Worm (Caenorhabditis elegans) whole organism, L3 larva: ENCODE data around the gene otpl-2.

Experiments
- aly-2 ChIP-seq: fragments of 150-350 bp; optimal IDR thresholded peaks from 2 replicates; lab custom pipeline; 2014; ENCODE audit warnings: missing biosample characterization, missing genetic modification characterization
- ama-1 ChIP-seq: fragments of 150-350 bp; optimal IDR thresholded peaks from 2 replicates; lab custom pipeline; 2018
- ceh-16 ChIP-seq: sonication (generic microtip); optimal IDR thresholded peaks from 2 replicates; lab custom pipeline; 2017; ENCODE audit warnings: missing biosample characterization, missing genetic modification characterization
- ceh-28 ChIP-seq: fragments of 150-350 bp; optimal IDR thresholded peaks from 2 replicates; lab custom pipeline; 2014; ENCODE audit warnings: missing biosample characterization, missing genetic modification reagents, missing genetic modification characterization
- ceh-82 ChIP-seq: fragments of 150-350 bp; optimal IDR thresholded peaks from 2 replicates; lab custom pipeline; 2014; ENCODE audit warnings: missing biosample characterization, missing genetic modification characterization
- ceh-9 ChIP-seq: sonication (generic microtip); optimal IDR thresholded peaks from 2 replicates; lab custom pipeline; 2018; ENCODE audit warnings: missing biosample characterization, missing genetic modification characterization
- egl-27 ChIP-seq: sonication (generic microtip); optimal IDR thresholded peaks from 4 replicates; lab custom pipeline; 2017; ENCODE audit warnings: missing biosample characterization, missing genetic modification reagents, missing genetic modification characterization
- egl-5 ChIP-seq: fragments of 150-350 bp; optimal IDR thresholded peaks from 2 replicates; lab custom pipeline; 2017; ENCODE audit warnings: missing biosample characterization, missing genetic modification reagents, missing genetic modification characterization, inconsistent platforms
- elt-3 ChIP-seq, 3 experiments: fragments of 150-350 bp in 1 of 3; sonication (generic microtip) in 2 of 3; optimal IDR thresholded peaks; 2 replicates in 2 of 3; 4 replicates in 1 of 3; lab custom pipeline; 2014 to 2017; ENCODE audit warnings: missing biosample characterization in 3 of 3, missing genetic modification characterization in 3 of 3
- fkh-10 ChIP-seq: sonication (generic microtip); optimal IDR thresholded peaks from 2 replicates; lab custom pipeline; 2017; ENCODE audit warnings: missing biosample characterization, missing genetic modification reagents, missing genetic modification characterization
- fkh-2 ChIP-seq: fragments of 150-350 bp; optimal IDR thresholded peaks from 2 replicates; lab custom pipeline; 2014; ENCODE audit warnings: missing biosample characterization, missing genetic modification reagents, missing genetic modification characterization
- fos-1 ChIP-seq: fragments of 150-350 bp; optimal IDR thresholded peaks from 2 replicates; lab custom pipeline; 2014; ENCODE audit warnings: missing biosample characterization, missing genetic modification characterization
- hmg-11 ChIP-seq: sonication (generic microtip); optimal IDR thresholded peaks from 2 replicates; lab custom pipeline; 2016; ENCODE audit warnings: missing genetic modification characterization, missing compliant biosample characterization
- jun-1 ChIP-seq: fragments of 150-350 bp; optimal IDR thresholded peaks from 2 replicates; lab custom pipeline; 2014; ENCODE audit warnings: missing biosample characterization, missing genetic modification reagents, missing genetic modification characterization
- lin-15B ChIP-seq: fragments of 150-350 bp; optimal IDR thresholded peaks from 2 replicates; lab custom pipeline; 2014; ENCODE audit warnings: missing biosample characterization, missing genetic modification characterization
- lin-39 ChIP-seq: fragments of 150-350 bp; optimal IDR thresholded peaks from 2 replicates; lab custom pipeline; 2018; ENCODE audit warnings: missing biosample characterization, missing genetic modification reagents, missing genetic modification characterization
- mml-1 ChIP-seq: fragments of 150-350 bp; sonication (generic microtip); optimal IDR thresholded peaks from 3 replicates; lab custom pipeline; 2014; ENCODE audit warnings: missing biosample characterization, missing genetic modification characterization
- nfya-1 ChIP-seq: sonication (generic microtip); optimal IDR thresholded peaks from 2 replicates; lab custom pipeline; 2017; ENCODE audit warnings: missing genetic modification characterization, mild to moderate bottlenecking, missing compliant biosample characterization, antibody characterized with exemption, moderate library complexity; ENCODE audit not compliant: insufficient read depth
- nhr-12 ChIP-seq: fragments of 150-350 bp; optimal IDR thresholded peaks from 2 replicates; lab custom pipeline; 2014; ENCODE audit warnings: missing biosample characterization, missing genetic modification characterization
- nhr-23 ChIP-seq: fragments of 150-350 bp; optimal IDR thresholded peaks from 2 replicates; lab custom pipeline; 2014; ENCODE audit warnings: missing biosample characterization, missing genetic modification reagents, missing genetic modification characterization
- nhr-25 ChIP-seq: sonication (generic microtip); optimal IDR thresholded peaks from 2 replicates; lab custom pipeline; 2017; ENCODE audit warnings: missing biosample characterization, missing genetic modification characterization
- nhr-28 ChIP-seq: fragments of 150-350 bp; optimal IDR thresholded peaks from 2 replicates; lab custom pipeline; 2014; ENCODE audit warnings: missing biosample characterization, missing genetic modification characterization
- nhr-67 ChIP-seq: fragments of 150-350 bp; optimal IDR thresholded peaks from 2 replicates; lab custom pipeline; 2014; ENCODE audit warnings: missing biosample characterization, missing genetic modification characterization
- nhr-76 ChIP-seq: fragments of 150-350 bp; sonication (generic microtip); optimal IDR thresholded peaks from 5 replicates; lab custom pipeline; 2014; ENCODE audit warnings: missing biosample characterization, missing genetic modification characterization
- pha-4 ChIP-seq: fragments of 150-350 bp; optimal IDR thresholded peaks from 2 replicates; lab custom pipeline; 2014; ENCODE audit warnings: missing biosample characterization, missing genetic modification reagents, missing genetic modification characterization
- sea-2 ChIP-seq: fragments of 150-350 bp; sonication (generic microtip); optimal IDR thresholded peaks from 4 replicates; lab custom pipeline; 2014; ENCODE audit warnings: missing biosample characterization, missing genetic modification reagents, missing genetic modification characterization
- skn-1 ChIP-seq: fragments of 150-350 bp; optimal IDR thresholded peaks from 2 replicates; lab custom pipeline; 2014; ENCODE audit warnings: missing biosample characterization, missing genetic modification characterization
- snpc-4 ChIP-seq: fragments of 150-350 bp; optimal IDR thresholded peaks from 2 replicates; lab custom pipeline; 2014; ENCODE audit warnings: missing biosample characterization, missing genetic modification characterization
- tbx-2 ChIP-seq: sonication (generic microtip); optimal IDR thresholded peaks from 2 replicates; lab custom pipeline; 2016; ENCODE audit warnings: mild to moderate bottlenecking, missing genetic modification characterization, missing compliant biosample characterization
- unc-39 ChIP-seq: sonication (generic microtip); optimal IDR thresholded peaks from 4 replicates; lab custom pipeline; 2017; ENCODE audit warnings: missing biosample characterization, missing genetic modification characterization
- zag-1 ChIP-seq: fragments of 150-350 bp; optimal IDR thresholded peaks from 2 replicates; lab custom pipeline; 2014; ENCODE audit warnings: missing biosample characterization, missing genetic modification characterization
- ztf-11 ChIP-seq: fragments of 150-350 bp; optimal IDR thresholded peaks from 2 replicates; lab custom pipeline; 2014; ENCODE audit warnings: missing biosample characterization, missing genetic modification characterization
- ztf-4 ChIP-seq: fragments of 150-350 bp; optimal IDR thresholded peaks from 2 replicates; lab custom pipeline; 2014; ENCODE audit warnings: missing biosample characterization, missing genetic modification characterization

Gene otpl-2

DNA sequence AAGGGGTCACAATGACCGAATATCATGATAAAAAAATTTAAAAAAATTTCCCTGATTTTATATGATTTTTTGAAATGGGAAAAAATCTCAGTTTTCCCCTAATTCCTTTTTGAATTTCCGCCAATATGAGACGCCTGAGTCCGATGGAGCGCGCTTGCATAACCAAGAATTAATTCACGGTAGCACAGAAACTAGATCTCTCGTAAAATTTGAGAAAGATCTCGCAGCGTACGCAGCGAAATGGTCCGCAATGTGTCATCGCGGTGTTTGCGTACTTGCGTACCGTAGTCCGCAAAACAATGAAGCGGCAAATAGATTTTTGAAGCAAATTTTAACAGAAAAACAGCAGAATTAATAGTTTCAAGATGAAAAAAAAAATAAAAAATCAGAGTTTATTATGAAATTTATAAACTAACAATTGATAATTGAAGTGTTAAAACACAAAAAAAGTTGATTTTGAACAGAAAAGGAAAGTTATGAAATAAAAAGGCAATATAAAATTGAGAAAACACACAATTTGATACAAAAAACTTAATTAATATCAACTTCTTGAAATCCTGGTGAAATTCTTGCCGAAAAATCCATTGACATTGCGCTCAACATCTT is 9.9 kb upstream of the otpl-2 start:
- peak; percentile 4 for TF ChIP-seq lin-15B (tag; lab: Kevin White, UChicago)

DNA sequence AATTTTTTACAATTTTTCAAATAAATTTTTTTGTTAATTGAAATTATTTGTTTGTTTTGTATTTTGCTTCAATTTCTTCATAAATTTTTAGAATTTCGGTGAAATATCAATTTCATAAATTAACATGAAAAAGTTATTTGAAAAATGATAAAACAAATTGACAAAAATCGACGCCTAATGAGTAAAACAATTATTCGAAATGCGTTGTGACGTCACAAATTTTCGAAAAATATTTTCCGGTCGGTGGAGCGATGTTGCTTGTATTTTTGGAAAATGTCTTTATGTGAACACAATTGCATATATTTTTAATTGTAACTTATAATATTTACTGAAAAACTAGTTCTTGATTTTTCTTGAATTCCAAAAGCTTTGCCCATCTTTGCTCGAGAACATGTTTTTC is 7.0 kb downstream of the otpl-2 start:
- TF ChIP-seq fos-1, result no peak
- TF ChIP-seq nhr-28 (tag; lab: Kevin White, UChicago), result no peak
- no peak for TF ChIP-seq fkh-2 (tag; lab: Kevin White, UChicago)
- TF ChIP-seq nhr-12 (tag; lab: Kevin White, UChicago), result no peak
- TF ChIP-seq zag-1, result no peak
- no peak for TF ChIP-seq ztf-11 (tag; lab: Kevin White, UChicago)
- TF ChIP-seq nhr-76, result no peak
- no peak for TF ChIP-seq nhr-67 (tag; lab: Kevin White, UChicago)
- TF ChIP-seq jun-1 (tag; lab: Kevin White, UChicago), result no peak
- TF ChIP-seq snpc-4 (tag; lab: Kevin White, UChicago), result no peak

DNA sequence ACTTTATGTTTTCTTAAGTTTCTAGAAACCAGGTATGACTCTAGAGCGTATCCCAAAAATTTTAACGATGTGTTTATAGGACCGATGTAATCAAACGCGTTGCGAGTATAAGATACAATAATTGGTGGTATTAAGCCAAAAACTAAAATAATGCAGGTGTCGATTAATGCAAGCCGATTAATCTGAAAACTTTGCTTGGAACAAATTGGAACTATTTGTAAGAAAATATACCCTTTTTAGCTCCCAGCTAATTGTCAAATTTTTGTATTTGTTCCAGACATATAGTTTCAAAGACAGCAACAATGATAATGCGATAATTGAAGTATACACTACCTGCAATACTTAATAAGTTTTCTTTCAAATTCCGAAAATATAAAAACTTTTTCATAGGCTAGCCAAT is 7.7 kb downstream of the otpl-2 start, which contains the start of gene srh-211:
Gene srh-211, minus strand, starts transcription at position 101 of the 400 bp plus-strand sequence.
- no peak for TF ChIP-seq nhr-76
- no peak for TF ChIP-seq ztf-4 (tag; lab: Kevin White, UChicago)
- TF ChIP-seq egl-27 (tag; lab: Kevin White, UChicago), result no peak
- no peak for TF ChIP-seq fkh-10 (GFP tag; lab: Kevin White, UChicago)
- TF ChIP-seq aly-2 (tag; lab: Kevin White, UChicago), result no peak
- TF ChIP-seq ztf-11 (tag; lab: Kevin White, UChicago), result no peak
- TF ChIP-seq fos-1, result no peak
- no peak for TF ChIP-seq ceh-9 (tag; lab: Kevin White, UChicago)
- no peak for TF ChIP-seq ama-1
- TF ChIP-seq skn-1 (tag; lab: Kevin White, UChicago), result no peak
- no peak for TF ChIP-seq nhr-67 (tag; lab: Kevin White, UChicago)
- no peak for TF ChIP-seq hmg-11
- no peak for TF ChIP-seq fkh-2 (tag; lab: Kevin White, UChicago)
- no peak for TF ChIP-seq nfya-1 (tag; lab: Kevin White, UChicago)
- no peak for TF ChIP-seq egl-5 (tag; lab: Kevin White, UChicago)
- TF ChIP-seq nhr-25 (tag; lab: Kevin White, UChicago), result no peak
- no peak for TF ChIP-seq lin-39 (tag; lab: Kevin White, UChicago)
- no peak for TF ChIP-seq unc-39 (tag; lab: Kevin White, UChicago)

DNA sequence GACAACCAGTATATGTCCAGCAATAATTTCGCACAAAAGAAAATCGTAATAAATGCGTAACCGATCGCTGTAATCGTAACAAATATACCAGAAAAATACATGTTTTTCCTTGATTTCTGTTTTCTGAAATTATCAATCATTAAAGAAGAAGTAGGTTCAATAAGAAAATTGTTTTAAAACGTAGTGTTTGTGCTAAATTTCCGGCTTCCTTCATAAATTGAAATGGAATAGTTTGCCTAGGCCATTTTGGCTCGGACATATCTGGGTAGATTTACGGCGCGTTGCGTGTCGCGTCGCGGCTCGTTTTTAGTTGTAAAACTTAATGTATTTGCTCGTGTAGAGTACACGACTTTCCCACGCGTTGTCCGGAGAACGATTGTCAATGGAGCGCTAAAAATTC is 9.4 kb downstream of the otpl-2 start, which contains the start of gene F38H12.5:
Gene F38H12.5, minus strand, starts transcription at position 101 of the 400 bp plus-strand sequence.
- TF ChIP-seq hmg-11, result no peak
- no peak for TF ChIP-seq nhr-76
- TF ChIP-seq nhr-67 (tag; lab: Kevin White, UChicago), result no peak
- TF ChIP-seq fkh-10 (GFP tag; lab: Kevin White, UChicago), result no peak
- TF ChIP-seq mml-1 (tag; lab: Kevin White, UChicago), result no peak
- TF ChIP-seq elt-3 (tag; optimal IDR thresholded peaks at IDR 0.05; lab: Kevin White, UChicago), result no peak
- no peak for TF ChIP-seq nhr-12 (tag; lab: Kevin White, UChicago)
- no peak for TF ChIP-seq nhr-25 (tag; lab: Kevin White, UChicago)
- TF ChIP-seq lin-39 (tag; lab: Kevin White, UChicago), result no peak
- TF ChIP-seq skn-1 (tag; lab: Kevin White, UChicago), result no peak
- no peak for TF ChIP-seq ztf-4 (tag; lab: Kevin White, UChicago)
- no peak for TF ChIP-seq ceh-16 (tag; lab: Kevin White, UChicago)
- TF ChIP-seq ceh-82 (tag; lab: Kevin White, UChicago), result no peak
- TF ChIP-seq nhr-23 (tag; lab: Kevin White, UChicago), result no peak
- TF ChIP-seq snpc-4 (tag; lab: Kevin White, UChicago), result no peak
- TF ChIP-seq egl-5 (tag; lab: Kevin White, UChicago), result no peak
- no peak for TF ChIP-seq lin-15B (tag; lab: Kevin White, UChicago)
- TF ChIP-seq ceh-28, result no peak
- no peak for TF ChIP-seq pha-4 (tag; lab: Kevin White, UChicago)
- TF ChIP-seq tbx-2, result no peak

DNA sequence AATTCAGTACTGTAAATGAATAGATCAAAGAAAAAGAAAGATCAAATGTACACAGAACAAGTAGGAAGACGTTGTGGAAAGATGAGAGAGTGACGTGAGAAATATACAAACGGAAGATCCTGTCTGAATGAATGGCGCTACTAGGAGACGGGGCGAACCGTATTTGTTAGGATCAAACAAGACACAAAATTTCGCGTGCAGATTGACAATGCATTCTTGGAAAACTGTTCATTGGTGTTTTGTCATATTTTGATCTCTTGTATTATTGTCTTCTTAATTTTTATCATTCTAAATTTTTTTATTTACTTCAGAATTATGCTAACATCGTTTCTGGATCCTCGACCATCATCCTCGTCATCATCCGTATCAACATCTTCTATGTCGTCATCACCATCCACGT is 21.2 kb downstream of the otpl-2 start, which contains the start of gene nhr-181:
Gene nhr-181, plus strand, starts transcription at position 301 of the 400 bp plus-strand sequence.
- TF ChIP-seq ceh-9 (tag; lab: Kevin White, UChicago) (no peak), zag-1 (no peak), sea-2 (GFP tag; lab: Kevin White, UChicago) (no peak)
